Worm (Caenorhabditis elegans): ENCODE measurements around the gene K06H7.8.

DNA sequence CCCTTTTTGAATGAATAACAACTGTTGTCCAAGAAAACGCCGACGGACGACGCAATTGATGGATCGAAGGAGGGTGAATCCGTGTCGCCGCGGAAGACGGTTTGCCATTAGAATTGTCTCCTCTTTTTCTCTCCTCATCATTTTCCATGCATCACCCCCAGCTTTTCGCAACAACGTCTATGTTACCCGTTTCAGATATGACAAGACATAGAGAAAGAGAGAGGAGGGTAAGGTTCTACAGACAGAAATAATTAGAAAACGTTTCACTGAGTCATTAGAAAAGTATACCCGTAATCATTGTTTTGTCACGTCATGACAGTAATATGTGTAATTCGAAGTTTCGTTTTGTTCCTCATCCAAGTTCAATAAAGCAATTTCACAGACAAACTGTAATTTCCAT lies 7.8 kb upstream of the K06H7.8 start:
- TF ChIP-seq flt-1 (GFP tag; IDR thresholded peaks at IDR 0.05) (no peak), cog-1 (tag; optimal IDR thresholded peaks at IDR 0.05) (no peak), ztf-29 (GFP tag; IDR thresholded peaks at IDR 0.05) (no peak), ref-1 (GFP tag; conservative IDR thresholded peaks at IDR 0.05) (no peak), klf-2 (GFP tag; conservative IDR thresholded peaks at IDR 0.05) (no peak)
